Fruit fly (Drosophila melanogaster) whole organism, prepupa: Measurements from ENCODE around the gene Grip71.

Experiments used
- CG10669 ChIP-seq: fragments of 200-800 bp; sonication (Bioruptor generic); optimal IDR thresholded peaks from 3 replicates; lab custom pipeline; 2018; ENCODE audit warnings: missing biosample characterization, mild to moderate bottlenecking, missing genetic modification characterization, moderate library complexity
- CG16779 ChIP-seq: fragments of 200-800 bp; sonication (Bioruptor generic); optimal IDR thresholded peaks from 3 replicates; lab custom pipeline; 2017; ENCODE audit warnings: missing biosample characterization, mild to moderate bottlenecking, missing genetic modification characterization
- CG6854 ChIP-seq: fragments of 200-800 bp; sonication (Bioruptor generic); optimal IDR thresholded peaks from 2 replicates; lab custom pipeline; 2017; ENCODE audit warnings: missing biosample characterization, mild to moderate bottlenecking, missing genetic modification characterization
- CG9139 ChIP-seq: fragments of 200-800 bp; sonication (Bioruptor generic); optimal IDR thresholded peaks from 3 replicates; lab custom pipeline; 2017; ENCODE audit warnings: missing biosample characterization, mild to moderate bottlenecking, missing genetic modification characterization
- Eip75B ChIP-seq: fragments of 200-800 bp; sonication (Bioruptor generic); optimal IDR thresholded peaks from 3 replicates; lab custom pipeline; 2016; ENCODE audit warnings: missing biosample characterization, missing genetic modification characterization
- Eip78C ChIP-seq: fragments of 200-800 bp; sonication (Bioruptor generic); peaks from one replicate; lab custom pipeline; 2016; ENCODE audit warnings: missing biosample characterization, missing genetic modification characterization
- Ets96B ChIP-seq: fragments of 200-800 bp; optimal IDR thresholded peaks from 2 replicates; lab custom pipeline; 2019; ENCODE audit warnings: missing biosample characterization, mild to moderate bottlenecking, missing genetic modification characterization, moderate library complexity
- Lpt ChIP-seq: fragments of 200-800 bp; sonication (Bioruptor generic); optimal IDR thresholded peaks from 3 replicates; lab custom pipeline; 2016; ENCODE audit warnings: missing biosample characterization, missing genetic modification characterization
- cyc ChIP-seq: fragments of 200-800 bp; sonication (Bioruptor generic); optimal IDR thresholded peaks from 3 replicates; lab custom pipeline; 2016; ENCODE audit warnings: missing biosample characterization, missing genetic modification characterization
- pdm3 ChIP-seq: fragments of 200-800 bp; sonication (Bioruptor generic); optimal IDR thresholded peaks from 3 replicates; lab custom pipeline; 2016; ENCODE audit warnings: missing biosample characterization, missing genetic modification characterization
- ss ChIP-seq, 2 experiments: fragments of 200-800 bp; sonication (Bioruptor generic); optimal IDR thresholded peaks; 2 replicates in 1 of 2; 3 replicates in 1 of 2; lab custom pipeline; 2017 to 2018; ENCODE audit warnings: mild to moderate bottlenecking in 2 of 2, missing biosample characterization in 2 of 2, missing genetic modification characterization in 2 of 2, moderate library complexity in 1 of 2
- topi ChIP-seq: fragments of 200-800 bp; sonication (Bioruptor generic); optimal IDR thresholded peaks from 3 replicates; lab custom pipeline; 2016; ENCODE audit warnings: missing biosample characterization, missing genetic modification characterization

- no peak for TF ChIP-seq CG9139
- TF ChIP-seq Lpt (GFP tag; lab: Kevin White, UChicago): peak; percentile 66
- TF ChIP-seq CG10669 (GFP tag; lab: Kevin White, UChicago): no peak
- peak; percentile 32 for TF ChIP-seq pdm3
- no peak for TF ChIP-seq cyc (GFP tag; lab: Kevin White, UChicago)
- TF ChIP-seq topi (GFP tag; lab: Kevin White, UChicago): no peak
- TF ChIP-seq Ets96B (tag; lab: Kevin White, UChicago): peak; percentile 57
- peak; percentile 50 for TF ChIP-seq CG16779 (tag; lab: Kevin White, UChicago)
- peak; percentile 89 for TF ChIP-seq Eip78C (GFP tag; lab: Kevin White, UChicago)
- TF ChIP-seq CG6854: no peak
- peak; percentile 12 for TF ChIP-seq Eip75B (GFP tag; lab: Kevin White, UChicago)
- TF ChIP-seq ss (GFP tag; optimal IDR thresholded peaks at IDR 0.05; lab: Kevin White, UChicago): no peak
Measured at dm6 chr2L:18752038-18752437, 43.4 kb downstream of the Grip71 start.
